Fruit fly (Drosophila melanogaster): Measurements from ENCODE around the gene pb.

Gene pb

dm6 chr3R:6659941-6660340 lies 81.9 kb downstream of the pb start, which contains the start of gene agt (continued):
- TF ChIP-seq Ets97D (GFP tag; optimal IDR thresholded peaks at IDR 0.05): peak; percentile 56
- TF ChIP-seq CG8924 (tag; optimal IDR thresholded peaks at IDR 0.05): peak; percentile 3
- peak; percentile 27 for TF ChIP-seq sug (tag; optimal IDR thresholded peaks at IDR 0.05)
- peak; percentile 73 for TF ChIP-seq CG15514 (GFP tag; optimal IDR thresholded peaks at IDR 0.05)
- TF ChIP-seq Max (GFP tag; optimal IDR thresholded peaks at IDR 0.05): peak; percentile 11
- peak; percentile 81 for TF ChIP-seq Dp (GFP tag; optimal IDR thresholded peaks at IDR 0.05)
- TF ChIP-seq CG14014 (GFP tag; IDR thresholded peaks at IDR 0.05): no peak
- peak; percentile 16 for TF ChIP-seq grau (tag; optimal IDR thresholded peaks at IDR 0.05)
- TF ChIP-seq CG8388 (GFP tag; optimal IDR thresholded peaks at IDR 0.05): peak; percentile 48
- 0 out of 2 replicates have a peak, but pooled peaks have one; percentile 17 for TF ChIP-seq Xrp1 (GFP tag; IDR thresholded peaks at IDR 0.05)
- no peak for TF ChIP-seq sna (GFP tag; IDR thresholded peaks at IDR 0.05; ENCODE audit: partially characterized antibody)
- peak; percentile 68 for TF ChIP-seq CG13287 (GFP tag; IDR thresholded peaks at IDR 0.05; ENCODE audit: partially characterized antibody)
- peak; percentile 61 for TF ChIP-seq HmgD (GFP tag; optimal IDR thresholded peaks at IDR 0.05)
- peak; percentile 51 for TF ChIP-seq BEAF-32 (GFP tag; optimal IDR thresholded peaks at IDR 0.05)
- TF ChIP-seq PHDP (tag; optimal IDR thresholded peaks at IDR 0.05): no peak
- TF ChIP-seq Hmr (GFP tag; optimal IDR thresholded peaks at IDR 0.05): peak; percentile 57
- peak; percentile 98 for TF ChIP-seq CG12155 (GFP tag; optimal IDR thresholded peaks at IDR 0.05)
- TF ChIP-seq usp (GFP tag; optimal IDR thresholded peaks at IDR 0.05): no peak
- peak; percentile 66 for TF ChIP-seq YL-1 (GFP tag; optimal IDR thresholded peaks at IDR 0.05)
- TF ChIP-seq CG15601 (tag; optimal IDR thresholded peaks at IDR 0.05): peak; percentile 10
- peak; percentile 30 for TF ChIP-seq CG13894 (tag; optimal IDR thresholded peaks at IDR 0.05)
- no peak for TF ChIP-seq Sox100B (GFP tag; optimal IDR thresholded peaks at IDR 0.05)
- no peak for TF ChIP-seq danr (GFP tag; IDR thresholded peaks at IDR 0.05)
- peak; percentile 50 for TF ChIP-seq phol (tag; optimal IDR thresholded peaks at IDR 0.05)
- peak in 1 of 2 experiments; percentile 82 for TF ChIP-seq Pdp1 (GFP tag; optimal IDR thresholded peaks at IDR 0.05)
- TF ChIP-seq bbx (GFP tag; IDR thresholded peaks at IDR 0.05; ENCODE audit: partially characterized antibody): 0 out of 2 replicates have a peak, but pooled peaks have one; percentile 35
- TF ChIP-seq CG14441 (GFP tag; IDR thresholded peaks at IDR 0.05): no peak
- TF ChIP-seq p53 (GFP tag; optimal IDR thresholded peaks at IDR 0.05): no peak
- TF ChIP-seq Abd-B (GFP tag; optimal IDR thresholded peaks at IDR 0.05): peak; percentile 78
- TF ChIP-seq nmo (GFP tag; optimal IDR thresholded peaks at IDR 0.05): peak; percentile 28
- peak; percentile 81 for TF ChIP-seq CG9797 (GFP tag; optimal IDR thresholded peaks at IDR 0.05)
- TF ChIP-seq amos (GFP tag; IDR thresholded peaks at IDR 0.05; ENCODE audit: partially characterized antibody): peak; percentile 41; the same call in 1 of the 2 replicates
- TF ChIP-seq Myb (GFP tag; optimal IDR thresholded peaks at IDR 0.05): peak; percentile 50
- TF ChIP-seq CG42726 (GFP tag; IDR thresholded peaks at IDR 0.05; ENCODE audit: partially characterized antibody): 0 out of 2 replicates have a peak, but pooled peaks have one; percentile 28
- TF ChIP-seq knrl (GFP tag; IDR thresholded peaks at IDR 0.05; ENCODE audit: partially characterized antibody): peak; percentile 42; the same call in 1 of the 3 replicates
- TF ChIP-seq CG10274 (GFP tag; optimal IDR thresholded peaks at IDR 0.05): no peak
- peak; percentile 3 for TF ChIP-seq Nf-YB (GFP tag; optimal IDR thresholded peaks at IDR 0.05)
- peak; percentile 85 for TF ChIP-seq pzg (GFP tag; optimal IDR thresholded peaks at IDR 0.05)
- peak; percentile 85 for TF ChIP-seq E2f2 (GFP tag; IDR thresholded peaks at IDR 0.05)
- TF ChIP-seq Bgb (GFP tag; IDR thresholded peaks at IDR 0.05; ENCODE audit: partially characterized antibody): peak; percentile 37; the same call in 1 of the 2 replicates
- TF ChIP-seq gsb (GFP tag; IDR thresholded peaks at IDR 0.05): no peak
- TF ChIP-seq CG2889 (GFP tag; IDR thresholded peaks at IDR 0.05): no peak
- TF ChIP-seq CG17829 (tag; optimal IDR thresholded peaks at IDR 0.05): peak; percentile 31
- peak; percentile 78 for TF ChIP-seq trem (tag; optimal IDR thresholded peaks at IDR 0.05)
- TF ChIP-seq slbo (GFP tag; IDR thresholded peaks at IDR 0.05): peak; percentile 54; the same call in 1 of the 2 replicates
- peak; percentile 4 for TF ChIP-seq Sin3A (optimal IDR thresholded peaks at IDR 0.05)
- peak; percentile 25 for TF ChIP-seq Nf-YC (tag; optimal IDR thresholded peaks at IDR 0.05)
- TF ChIP-seq HLH4C (GFP tag; IDR thresholded peaks at IDR 0.05; ENCODE audit: partially characterized antibody): no peak
- TF ChIP-seq CG14710 (tag; optimal IDR thresholded peaks at IDR 0.05): peak; percentile 71

Measured in whole organism, embryonic.